Fruit fly (Drosophila melanogaster) whole organism, embryonic: ENCODE results near the gene TbCMF46.

Experiments
- CG12942 ChIP-seq: fragments of 200-800 bp; sonication (Bioruptor generic); optimal IDR thresholded peaks from 3 replicates; lab custom pipeline; 2016; ENCODE audit warnings: missing biosample characterization, missing genetic modification characterization
- CG16779 ChIP-seq: fragments of 200-800 bp; sonication (Bioruptor generic); IDR thresholded peaks from 2 replicates; pipeline ENCODE4 v1.3.6; 2022; ENCODE audit warnings: missing biosample characterization, missing genetic modification characterization
- CG18262 ChIP-seq: fragments of 200-800 bp; optimal IDR thresholded peaks from 3 replicates; lab custom pipeline; 2019; ENCODE audit warnings: missing biosample characterization, mild to moderate bottlenecking, missing genetic modification characterization, moderate library complexity
- Hand ChIP-seq: fragments of 200-800 bp; sonication (Bioruptor generic); optimal IDR thresholded peaks from 2 replicates; lab custom pipeline; 2017; ENCODE audit warnings: mild to moderate bottlenecking, missing biosample characterization, missing genetic modification reagents, missing genetic modification characterization
- Optix ChIP-seq: fragments of 200-800 bp; sonication (Bioruptor generic); IDR thresholded peaks from 3 replicates; pipeline ENCODE4 v1.3.6; 2022; ENCODE audit warnings: missing biosample characterization, missing genetic modification characterization
- fru ChIP-seq: fragments of >200 bp; optimal IDR thresholded peaks from 2 replicates; lab custom pipeline; 2017
- onecut ChIP-seq: fragments of 200-800 bp; sonication (Bioruptor generic); IDR thresholded peaks from 2 replicates; pipeline ENCODE4 v1.3.6; 2022; ENCODE audit warnings: missing biosample characterization, missing genetic modification characterization
- row ChIP-seq: fragments of 200-800 bp; sonication (Bioruptor generic); IDR thresholded peaks from 3 replicates; pipeline ENCODE4 v1.3.6; 2022; ENCODE audit warnings: missing biosample characterization, missing genetic modification characterization
- slou ChIP-seq: fragments of 200-800 bp; sonication (Bioruptor generic); optimal IDR thresholded peaks from 3 replicates; lab custom pipeline; 2016; ENCODE audit warnings: missing biosample characterization, missing genetic modification characterization
- sr ChIP-seq: fragments of 200-800 bp; sonication (Bioruptor generic); IDR thresholded peaks from 3 replicates; pipeline ENCODE4 v1.3.6; 2022; ENCODE audit warnings: missing biosample characterization, missing genetic modification characterization
- twi ChIP-seq: fragments of 200-800 bp; optimal IDR thresholded peaks from 2 replicates; lab custom pipeline; 2019; ENCODE audit warnings: missing biosample characterization, mild to moderate bottlenecking, missing genetic modification characterization, moderate library complexity

DNA sequence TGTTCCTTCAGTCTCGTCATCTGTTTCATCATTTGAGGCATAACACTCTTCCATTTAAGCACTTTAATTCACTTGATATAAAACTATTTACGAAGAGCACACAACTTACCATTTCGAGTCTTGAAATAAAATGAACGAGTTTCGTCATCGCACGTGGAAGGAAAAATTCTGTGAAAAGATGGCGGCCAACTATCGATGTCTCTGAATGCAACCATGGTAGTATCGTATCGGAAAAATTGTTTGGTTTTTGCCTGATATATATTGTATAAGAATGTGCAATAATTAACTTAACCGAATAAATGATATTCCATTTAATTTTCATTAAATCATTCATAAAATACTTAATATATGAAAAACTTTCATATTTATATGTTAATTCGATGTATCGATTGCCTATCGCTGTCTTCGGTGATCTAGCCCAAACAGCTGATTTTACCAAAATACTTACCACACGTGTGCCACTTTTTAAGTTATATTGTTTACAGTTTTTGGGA is 29.7 kb downstream of the TbCMF46 start, which contains the start of gene Bka:
- TF ChIP-seq onecut (GFP tag; lab: Robert Waterston, UW) = peak; percentile 34; the same call in 1 of the 2 replicates
- peak; percentile 69 for TF ChIP-seq CG18262 (tag; lab: Kevin White, UChicago)
- TF ChIP-seq slou (GFP tag; lab: Kevin White, UChicago) = no peak
- peak; percentile 56 for TF ChIP-seq Hand
- peak; percentile 71 for TF ChIP-seq twi
- TF ChIP-seq fru (lab: Kevin White, UChicago) = no peak
- TF ChIP-seq row (GFP tag; lab: Robert Waterston, UW) = peak; percentile 61
- TF ChIP-seq CG12942 (GFP tag; lab: Kevin White, UChicago) = no peak
- no peak for TF ChIP-seq sr (GFP tag; lab: Robert Waterston, UW)
- no peak for TF ChIP-seq CG16779 (GFP tag; lab: Robert Waterston, UW)
- TF ChIP-seq Optix (GFP tag; lab: Robert Waterston, UW) = no peak
